Fruit fly (Drosophila melanogaster) whole organism, wandering third instar larva: ENCODE data around the gene CG34124.

ENCODE experiments used
- Abd-B ChIP-seq: fragments of >200 bp; optimal IDR thresholded peaks from 2 replicates; lab custom pipeline; 2017; ENCODE audit warnings: missing biosample characterization, missing genetic modification characterization
- CG32264 ChIP-seq: fragments of 200-800 bp; sonication (Bioruptor generic); optimal IDR thresholded peaks from 2 replicates; lab custom pipeline; 2016; ENCODE audit warnings: missing biosample characterization, missing genetic modification characterization
- CG9705 ChIP-seq: fragments of 200-800 bp; sonication (Bioruptor generic); optimal IDR thresholded peaks from 2 replicates; lab custom pipeline; 2018; ENCODE audit warnings: missing biosample characterization, mild to moderate bottlenecking, missing genetic modification characterization
- CrebA ChIP-seq: fragments of 200-800 bp; sonication (Bioruptor generic); optimal IDR thresholded peaks from 2 replicates; lab custom pipeline; 2016; ENCODE audit warnings: missing biosample characterization, mild to moderate bottlenecking, missing genetic modification characterization, borderline replicate concordance
- Dfd ChIP-seq: fragments of >200 bp; optimal IDR thresholded peaks from 2 replicates; lab custom pipeline; 2017; ENCODE audit warnings: missing biosample characterization, missing genetic modification characterization
- Dif ChIP-seq: fragments of 200-275, 200-300 bp; sonication (Bioruptor generic); optimal IDR thresholded peaks from 2 replicates; lab custom pipeline; 2018; ENCODE audit warnings: missing biosample characterization, missing genetic modification characterization; ENCODE audit not compliant: partially characterized antibody
- GATAd ChIP-seq: sonication (Bioruptor generic); optimal IDR thresholded peaks from 2 replicates; lab custom pipeline; 2016; ENCODE audit warnings: missing biosample characterization, missing genetic modification characterization
- HLH106 ChIP-seq: fragments of 200-800 bp; optimal IDR thresholded peaks from 3 replicates; lab custom pipeline; 2019; ENCODE audit warnings: missing biosample characterization, mild to moderate bottlenecking, missing genetic modification characterization, moderate library complexity
- Hnf4 ChIP-seq: fragments of 200-800 bp; sonication (Bioruptor generic); optimal IDR thresholded peaks from 2 replicates; lab custom pipeline; 2016; ENCODE audit warnings: missing biosample characterization, mild to moderate bottlenecking, missing genetic modification characterization
- Hr78 ChIP-seq: fragments of >200 bp; optimal IDR thresholded peaks from 2 replicates; lab custom pipeline; 2017; ENCODE audit warnings: missing biosample characterization, missing genetic modification characterization
- Hr83 ChIP-seq: fragments of 200-300 bp; sonication (Bioruptor generic); optimal IDR thresholded peaks from 2 replicates; lab custom pipeline; 2016; ENCODE audit warnings: missing biosample characterization, mild to moderate bottlenecking, missing genetic modification characterization, moderate library complexity; ENCODE audit not compliant: poor library complexity, severe bottlenecking
- Jra ChIP-seq: sonication (Bioruptor generic); optimal IDR thresholded peaks from 2 replicates; lab custom pipeline; 2016; ENCODE audit warnings: missing biosample characterization, missing genetic modification characterization
- Mio ChIP-seq: sonication (Bioruptor generic); optimal IDR thresholded peaks from 2 replicates; lab custom pipeline; 2016; ENCODE audit warnings: missing biosample characterization, missing genetic modification characterization
- Myc ChIP-seq: fragments of >200 bp; optimal IDR thresholded peaks from 2 replicates; lab custom pipeline; 2017
- N ChIP-seq: fragments of >200 bp; optimal IDR thresholded peaks from 2 replicates; lab custom pipeline; 2018; ENCODE audit warnings: missing biosample characterization, missing external identifiers, missing genetic modification characterization
- OdsH ChIP-seq: fragments of 200-800 bp; sonication (Bioruptor generic); optimal IDR thresholded peaks from 2 replicates; lab custom pipeline; 2016; ENCODE audit warnings: missing biosample characterization, mild to moderate bottlenecking, missing genetic modification characterization
- Rel ChIP-seq, 2 experiments: fragments of 200-800 bp; sonication (Bioruptor generic) in 1 of 2; optimal IDR thresholded peaks; 2 replicates in 1 of 2; 3 replicates in 1 of 2; lab custom pipeline; 2016 to 2019; ENCODE audit warnings: mild to moderate bottlenecking in 2 of 2, missing biosample characterization in 2 of 2, missing genetic modification characterization in 2 of 2, moderate library complexity in 1 of 2
- Sp1 ChIP-seq: fragments of 200-800 bp; sonication (Bioruptor generic); optimal IDR thresholded peaks from 3 replicates; lab custom pipeline; 2019; ENCODE audit warnings: missing biosample characterization, mild to moderate bottlenecking, missing genetic modification characterization, moderate library complexity
- Vsx2 ChIP-seq: fragments of 200-300, 225-300 bp; sonication (Bioruptor generic); optimal IDR thresholded peaks from 2 replicates; lab custom pipeline; 2018; ENCODE audit warnings: missing biosample characterization, missing genetic modification characterization; ENCODE audit not compliant: partially characterized antibody
- br ChIP-seq: fragments of 200-800 bp; sonication (Bioruptor generic); optimal IDR thresholded peaks from 2 replicates; lab custom pipeline; 2016; ENCODE audit warnings: missing biosample characterization, missing genetic modification characterization
- brk ChIP-seq: fragments of 200-800 bp; sonication (Bioruptor generic); optimal IDR thresholded peaks from 2 replicates; lab custom pipeline; 2016; ENCODE audit warnings: missing biosample characterization, mild to moderate bottlenecking, missing genetic modification characterization
- dl ChIP-seq, 2 experiments: fragments of 175-275, 200-275 bp in 1 of 2; fragments of 200-275 bp in 1 of 2; sonication (Bioruptor generic); optimal IDR thresholded peaks; lab custom pipeline; 2018; ENCODE audit warnings: mild to moderate bottlenecking in 2 of 2, missing biosample characterization in 2 of 2, missing genetic modification characterization in 2 of 2, moderate library complexity in 2 of 2; ENCODE audit not compliant: partially characterized antibody in 2 of 2, insufficient read depth in 1 of 2
- dmrt93B ChIP-seq: fragments of 200-800 bp; sonication (Bioruptor generic); optimal IDR thresholded peaks from 2 replicates; lab custom pipeline; 2018; ENCODE audit warnings: missing biosample characterization, mild to moderate bottlenecking, missing genetic modification characterization
- dsf ChIP-seq: sonication (Bioruptor generic); optimal IDR thresholded peaks from 2 replicates; lab custom pipeline; 2016; ENCODE audit warnings: missing biosample characterization, missing genetic modification characterization, borderline replicate concordance
- ey ChIP-seq: fragments of 200-800 bp; sonication (Bioruptor generic); optimal IDR thresholded peaks from 2 replicates; lab custom pipeline; 2016; ENCODE audit warnings: missing biosample characterization, missing genetic modification characterization
- foxo ChIP-seq, 2 experiments: fragments of 200-800 bp; sonication (Bioruptor generic); optimal IDR thresholded peaks; 2 replicates in 1 of 2; 3 replicates in 1 of 2; lab custom pipeline; 2016 to 2017; ENCODE audit warnings: missing biosample characterization in 2 of 2, missing genetic modification characterization in 2 of 2
- fru ChIP-seq: fragments of 200-800 bp; sonication (Bioruptor generic); optimal IDR thresholded peaks from 3 replicates; lab custom pipeline; 2016; ENCODE audit warnings: missing biosample characterization, mild to moderate bottlenecking, missing genetic modification characterization
- h ChIP-seq: fragments of 200-800 bp; sonication (Bioruptor generic); optimal IDR thresholded peaks from 3 replicates; lab custom pipeline; 2016; ENCODE audit warnings: missing biosample characterization, mild to moderate bottlenecking, missing genetic modification characterization
- jim ChIP-seq: fragments of 175-275, 200-325 bp; sonication (Bioruptor generic); optimal IDR thresholded peaks from 2 replicates; lab custom pipeline; 2016; ENCODE audit warnings: missing biosample characterization, mild to moderate bottlenecking, missing genetic modification characterization
- lola ChIP-seq: fragments of >200 bp; optimal IDR thresholded peaks from 2 replicates; lab custom pipeline; 2017; ENCODE audit warnings: missing biosample characterization, missing genetic modification characterization
- pan ChIP-seq: fragments of >200 bp; optimal IDR thresholded peaks from 2 replicates; lab custom pipeline; 2017
- psq ChIP-seq: fragments of 200-800 bp; sonication (Bioruptor generic); optimal IDR thresholded peaks from 3 replicates; lab custom pipeline; 2017; ENCODE audit warnings: missing biosample characterization, mild to moderate bottlenecking, missing genetic modification characterization, moderate library complexity
- rgr ChIP-seq: fragments of 200-800 bp; sonication (Bioruptor generic); optimal IDR thresholded peaks from 3 replicates; lab custom pipeline; 2016; ENCODE audit warnings: missing biosample characterization, mild to moderate bottlenecking, missing genetic modification characterization
- sage ChIP-seq: fragments of 200-800 bp; sonication (Bioruptor generic); optimal IDR thresholded peaks from 2 replicates; lab custom pipeline; 2016; ENCODE audit warnings: missing biosample characterization, mild to moderate bottlenecking, missing genetic modification characterization
- sv ChIP-seq: fragments of 200-800 bp; sonication (Bioruptor generic); optimal IDR thresholded peaks from 3 replicates; lab custom pipeline; 2016; ENCODE audit warnings: missing biosample characterization, missing genetic modification characterization
- tai ChIP-seq: sonication (Bioruptor generic); optimal IDR thresholded peaks from 2 replicates; lab custom pipeline; 2016; ENCODE audit warnings: missing biosample characterization, missing genetic modification characterization
- usp ChIP-seq: fragments of >200 bp; optimal IDR thresholded peaks from 2 replicates; lab custom pipeline; 2017; ENCODE audit warnings: missing biosample characterization, missing genetic modification characterization
- woc ChIP-seq: sonication (Bioruptor generic); optimal IDR thresholded peaks from 2 replicates; lab custom pipeline; 2016; ENCODE audit warnings: missing biosample characterization, mild to moderate bottlenecking, missing genetic modification characterization

Gene CG34124

dm6 chr2L:4932284-4932683 lies 25.9 kb upstream of the CG34124 start, which contains the start of gene hoe1:
hoe1 (minus strand) TSS chr2L:4932384.
- TF ChIP-seq pan (no peak), Abd-B (GFP tag; lab: Kevin White, UChicago) (no peak), OdsH (GFP tag; lab: Kevin White, UChicago) (no peak), CrebA (GFP tag; lab: Kevin White, UChicago) (no peak), tai (no peak), GATAd (GFP tag; lab: Kevin White, UChicago) (no peak), psq (GFP tag; lab: Kevin White, UChicago) (no peak), Hnf4 (GFP tag; lab: Kevin White, UChicago) (no peak)

dm6 chr2L:4936325-4936869 lies 21.8 kb upstream of the CG34124 start, which contains the start of gene hoe2:
hoe2 (minus strand) TSS chr2L:4936450.
- TF ChIP-seq jim (GFP tag; lab: Kevin White, UChicago) (no peak), woc (GFP tag; lab: Kevin White, UChicago) (no peak), Abd-B (GFP tag; lab: Kevin White, UChicago) (no peak), psq (GFP tag; lab: Kevin White, UChicago) (no peak), CrebA (GFP tag; lab: Kevin White, UChicago) (no peak)

DNA sequence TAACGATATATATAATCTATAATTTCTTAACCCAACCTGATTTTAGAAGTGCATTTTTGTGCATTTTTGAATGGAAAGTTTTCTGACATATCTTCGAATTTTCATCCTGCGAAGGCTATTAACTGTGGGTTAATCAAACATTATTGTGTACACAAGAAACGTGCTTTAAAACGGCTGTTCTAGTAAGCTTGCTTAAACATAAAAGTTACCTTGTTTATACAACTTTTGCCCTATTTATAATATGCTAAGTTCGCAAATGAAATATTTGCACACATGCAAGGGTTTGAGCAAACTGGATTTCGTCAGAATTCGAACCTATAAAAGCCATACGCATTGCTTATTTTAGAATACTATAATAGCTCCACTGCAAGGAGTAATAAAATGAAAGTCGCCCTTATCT lies 21.2 kb upstream of the CG34124 start, which contains the start of gene Sgs1:
Sgs1 (plus strand) TSS at position 350 of the 400 bp plus-strand sequence.
- TF ChIP-seq dl (GFP tag; optimal IDR thresholded peaks at IDR 0.05; lab: Kevin White, UChicago; ENCODE audit: insufficient read depth in 1 of 2, partially characterized antibody in 2 of 2) (no peak), foxo (GFP tag; optimal IDR thresholded peaks at IDR 0.05; lab: Kevin White, UChicago) (peak in 1 of 2 experiments; percentile 8), sv (GFP tag; lab: Kevin White, UChicago) (no peak), Rel (GFP tag; optimal IDR thresholded peaks at IDR 0.05; lab: Kevin White, UChicago) (no peak), Rel (tag; optimal IDR thresholded peaks at IDR 0.05; lab: Kevin White, UChicago) (no peak), Hnf4 (GFP tag; lab: Kevin White, UChicago) (peak; percentile 28), brk (GFP tag; lab: Kevin White, UChicago) (peak; percentile 70), HLH106 (tag; lab: Kevin White, UChicago) (no peak), jim (GFP tag; lab: Kevin White, UChicago) (peak; percentile 5), Vsx2 (GFP tag; lab: Kevin White, UChicago) (no peak), h (peak; percentile 80), Hr78 (no peak), Sp1 (GFP tag; lab: Kevin White, UChicago) (peak; percentile 22), Abd-B (GFP tag; lab: Kevin White, UChicago) (no peak), rgr (GFP tag; lab: Kevin White, UChicago) (peak; percentile 65), usp (GFP tag; lab: Kevin White, UChicago) (no peak), CG32264 (no peak), lola (GFP tag; lab: Kevin White, UChicago) (no peak), br (no peak), pan (no peak), Myc (lab: Kevin White, UChicago) (no peak), N (GFP tag; lab: Kevin White, UChicago) (no peak), Hr83 (GFP tag; lab: Kevin White, UChicago) (peak; percentile 95), GATAd (GFP tag; lab: Kevin White, UChicago) (no peak), Jra (GFP tag; lab: Kevin White, UChicago) (no peak), OdsH (GFP tag; lab: Kevin White, UChicago) (peak; percentile 48), dsf (GFP tag; lab: Kevin White, UChicago) (no peak), Dif (GFP tag; lab: Kevin White, UChicago) (no peak), tai (no peak), psq (GFP tag; lab: Kevin White, UChicago) (peak; percentile 15), dmrt93B (no peak), sage (GFP tag; lab: Kevin White, UChicago) (no peak), CrebA (GFP tag; lab: Kevin White, UChicago) (peak; percentile 2), Mio (GFP tag; lab: Kevin White, UChicago) (no peak), Dfd (no peak), fru (GFP tag; lab: Kevin White, UChicago) (peak; percentile 57), woc (GFP tag; lab: Kevin White, UChicago) (no peak), CG9705 (GFP tag; lab: Kevin White, UChicago) (no peak), ey (no peak)
- TF ChIP-seq, all 38 proteins: peak for 12
